Fruit fly (Drosophila melanogaster) whole organism, embryonic: ENCODE data around the gene Lztr1.
A peak's percentile ranks its signal among the peaks of the same experiment; 100 is the strongest.

Experiments
- Antp ChIP-seq: fragments of 200-800 bp; sonication (Bioruptor generic); optimal IDR thresholded peaks from 3 replicates; lab custom pipeline; 2016; ENCODE audit warnings: missing biosample characterization, missing genetic modification characterization
- Atf3 ChIP-seq: fragments of 200-800 bp; sonication (Bioruptor generic); optimal IDR thresholded peaks from 3 replicates; lab custom pipeline; 2016; ENCODE audit warnings: missing biosample characterization, missing genetic modification characterization
- Bteb2 ChIP-seq: fragments of 200-800 bp; sonication (Bioruptor generic); optimal IDR thresholded peaks from 2 replicates; lab custom pipeline; 2016; ENCODE audit warnings: missing biosample characterization, missing genetic modification characterization
- CG10147 ChIP-seq: fragments of 200-800 bp; sonication (Bioruptor generic); optimal IDR thresholded peaks from 2 replicates; lab custom pipeline; 2019; ENCODE audit warnings: missing biosample characterization, mild to moderate bottlenecking, missing genetic modification characterization, moderate library complexity
- CG10274 ChIP-seq: fragments of 200-800 bp; sonication (Bioruptor generic); optimal IDR thresholded peaks from 3 replicates; lab custom pipeline; 2017; ENCODE audit warnings: missing biosample characterization, mild to moderate bottlenecking, missing genetic modification characterization
- CG10979 ChIP-seq: fragments of 200-800 bp; sonication (Bioruptor generic); optimal IDR thresholded peaks from 2 replicates; lab custom pipeline; 2018; ENCODE audit warnings: missing biosample characterization, mild to moderate bottlenecking, missing genetic modification characterization, moderate library complexity
- CG11696 ChIP-seq: fragments of 200-800 bp; sonication (Bioruptor generic); IDR thresholded peaks from 2 replicates; pipeline ENCODE4 v1.3.6; 2022; ENCODE audit warnings: missing biosample characterization, missing genetic modification characterization
- CG14710 ChIP-seq: fragments of 200-800 bp; sonication (Bioruptor generic); optimal IDR thresholded peaks from 3 replicates; lab custom pipeline; 2019; ENCODE audit warnings: missing biosample characterization, mild to moderate bottlenecking, missing genetic modification characterization, moderate library complexity
- CG16863 ChIP-seq: fragments of 200-800 bp; sonication (Bioruptor generic); optimal IDR thresholded peaks from 3 replicates; lab custom pipeline; 2016; ENCODE audit warnings: missing biosample characterization, missing genetic modification characterization
- CG17359 ChIP-seq: fragments of 200-800 bp; sonication (Bioruptor generic); optimal IDR thresholded peaks from 3 replicates; lab custom pipeline; 2018; ENCODE audit warnings: missing biosample characterization, mild to moderate bottlenecking, missing genetic modification characterization, moderate library complexity
- CG17802 ChIP-seq: fragments of 200-800 bp; sonication (Bioruptor generic); optimal IDR thresholded peaks from 2 replicates; lab custom pipeline; 2018; ENCODE audit warnings: missing biosample characterization, mild to moderate bottlenecking, missing genetic modification characterization, moderate library complexity
- CG18619 ChIP-seq: fragments of 200-800 bp; sonication (Bioruptor generic); optimal IDR thresholded peaks from 3 replicates; lab custom pipeline; 2017; ENCODE audit warnings: missing biosample characterization, mild to moderate bottlenecking, missing genetic modification characterization
- CG3065 ChIP-seq: fragments of 200-800 bp; sonication (Bioruptor generic); optimal IDR thresholded peaks from 2 replicates; lab custom pipeline; 2016; ENCODE audit warnings: missing biosample characterization, missing genetic modification characterization
- CG6175 ChIP-seq: fragments of 200-800 bp; sonication (Bioruptor generic); IDR thresholded peaks from 3 replicates; pipeline ENCODE4 v1.3.6; 2022; ENCODE audit warnings: missing biosample characterization, missing genetic modification characterization
- CG6683 ChIP-seq: fragments of 200-800 bp; sonication (Bioruptor generic); optimal IDR thresholded peaks from 2 replicates; lab custom pipeline; 2017; ENCODE audit warnings: missing biosample characterization, mild to moderate bottlenecking, missing genetic modification characterization, missing genetic modification reagents
- CG6813 ChIP-seq: fragments of 200-800 bp; sonication (Bioruptor generic); optimal IDR thresholded peaks from 2 replicates; lab custom pipeline; 2017; ENCODE audit warnings: missing biosample characterization, missing genetic modification characterization, mild to moderate bottlenecking, moderate library complexity, missing genetic modification reagents
- CG7839 ChIP-seq: fragments of 200-800 bp; sonication (Bioruptor generic); optimal IDR thresholded peaks from 3 replicates; lab custom pipeline; 2018; ENCODE audit warnings: missing biosample characterization, mild to moderate bottlenecking, missing genetic modification characterization, moderate library complexity
- CG7987 ChIP-seq: fragments of 200-800 bp; sonication (Bioruptor generic); optimal IDR thresholded peaks from 2 replicates; lab custom pipeline; 2018; ENCODE audit warnings: missing biosample characterization, mild to moderate bottlenecking, missing genetic modification characterization, moderate library complexity
- D19B ChIP-seq: fragments of 200-800 bp; sonication (Bioruptor generic); optimal IDR thresholded peaks from 2 replicates; lab custom pipeline; 2017; ENCODE audit warnings: missing biosample characterization, mild to moderate bottlenecking, missing genetic modification characterization
- Dip3 ChIP-seq: fragments of 200-800 bp; sonication (Bioruptor generic); optimal IDR thresholded peaks from 3 replicates; lab custom pipeline; 2016; ENCODE audit warnings: missing biosample characterization, missing genetic modification characterization
- Dp ChIP-seq: fragments of 200-800 bp; sonication (Bioruptor generic); optimal IDR thresholded peaks from 2 replicates; lab custom pipeline; 2018; ENCODE audit warnings: missing biosample characterization, mild to moderate bottlenecking, missing genetic modification characterization, moderate library complexity
- Dref ChIP-seq: fragments of 200-800 bp; sonication (Bioruptor generic); IDR thresholded peaks from 2 replicates; pipeline ENCODE4 v1.3.6; 2022; ENCODE audit warnings: missing biosample characterization, missing genetic modification characterization
- Drgx ChIP-seq: fragments of 200-800 bp; sonication (Bioruptor generic); IDR thresholded peaks from 2 replicates; pipeline ENCODE4 v1.3.6; 2022; ENCODE audit warnings: missing biosample characterization, missing genetic modification characterization
- Fer3 ChIP-seq: fragments of 200-800 bp; sonication (Bioruptor generic); optimal IDR thresholded peaks from 2 replicates; lab custom pipeline; 2018; ENCODE audit warnings: missing biosample characterization, mild to moderate bottlenecking, missing genetic modification characterization, moderate library complexity
- HLHmδ ChIP-seq: fragments of 200-800 bp; sonication (Bioruptor generic); optimal IDR thresholded peaks from 2 replicates; lab custom pipeline; 2018; ENCODE audit warnings: missing biosample characterization, mild to moderate bottlenecking, missing genetic modification characterization, moderate library complexity
- HmgZ ChIP-seq: fragments of 200-800 bp; sonication (Bioruptor generic); optimal IDR thresholded peaks from 2 replicates; lab custom pipeline; 2018; ENCODE audit warnings: missing biosample characterization, mild to moderate bottlenecking, missing genetic modification characterization
- Lpt ChIP-seq: fragments of >200 bp; optimal IDR thresholded peaks from 2 replicates; lab custom pipeline; 2018; ENCODE audit warnings: missing biosample characterization, missing genetic modification characterization
- Myb ChIP-seq: fragments of 200-800 bp; sonication (Bioruptor generic); optimal IDR thresholded peaks from 2 replicates; lab custom pipeline; 2016; ENCODE audit warnings: missing biosample characterization, missing genetic modification characterization
- Neu2 ChIP-seq: fragments of 200-800 bp; sonication (Bioruptor generic); optimal IDR thresholded peaks from 3 replicates; lab custom pipeline; 2016; ENCODE audit warnings: missing biosample characterization, missing genetic modification characterization, borderline replicate concordance
- Nf-YC ChIP-seq: fragments of 200-800 bp; optimal IDR thresholded peaks from 3 replicates; lab custom pipeline; 2019; ENCODE audit warnings: missing biosample characterization, mild to moderate bottlenecking, missing genetic modification characterization, moderate library complexity
- Ptx1 ChIP-seq: fragments of 200-800 bp; sonication (Bioruptor generic); IDR thresholded peaks from 2 replicates; pipeline ENCODE4 v1.3.6; 2022; ENCODE audit warnings: missing biosample characterization, missing genetic modification characterization
- Ravus ChIP-seq: fragments of 200-800 bp; sonication (Bioruptor generic); IDR thresholded peaks from 2 replicates; pipeline ENCODE4 v1.3.6; 2022; ENCODE audit warnings: missing biosample characterization, missing genetic modification characterization
- Stat92E ChIP-seq, 3 experiments: fragments of >200 bp in 2 of 3; fragments of 200-800 bp in 1 of 3; sonication (Bioruptor generic) in 1 of 3; optimal IDR thresholded peaks; 2 replicates each; lab custom pipeline; 2017 to 2019; ENCODE audit warnings: missing biosample characterization in 3 of 3, missing genetic modification characterization in 3 of 3, mild to moderate bottlenecking in 1 of 3, moderate library complexity in 1 of 3
- Vsx1 ChIP-seq: fragments of 200-800 bp; sonication (Bioruptor generic); optimal IDR thresholded peaks from 2 replicates; lab custom pipeline; 2017; ENCODE audit warnings: missing biosample characterization, mild to moderate bottlenecking, missing genetic modification characterization, missing genetic modification reagents
- bowl ChIP-seq: fragments of 200-800 bp; sonication (Bioruptor generic); IDR thresholded peaks from 2 replicates; pipeline ENCODE4 v1.3.6; 2022; ENCODE audit warnings: missing biosample characterization, missing genetic modification characterization
- fd3F ChIP-seq: fragments of 200-800 bp; sonication (Bioruptor generic); optimal IDR thresholded peaks from 2 replicates; lab custom pipeline; 2018; ENCODE audit warnings: missing biosample characterization, mild to moderate bottlenecking, missing genetic modification characterization, moderate library complexity
- fru ChIP-seq: fragments of >200 bp; optimal IDR thresholded peaks from 2 replicates; lab custom pipeline; 2017
- hb ChIP-seq: fragments of 200-800 bp; sonication (Bioruptor generic); IDR thresholded peaks from 3 replicates; pipeline ENCODE4 v1.3.6; 2022; ENCODE audit warnings: missing biosample characterization, missing genetic modification characterization; ENCODE audit not compliant: partially characterized antibody
- hth ChIP-seq: fragments of >200 bp; optimal IDR thresholded peaks from 2 replicates; lab custom pipeline; 2017; ENCODE audit warnings: inconsistent platforms
- jigr1 ChIP-seq: fragments of 200-800 bp; sonication (Bioruptor generic); IDR thresholded peaks from 3 replicates; pipeline ENCODE4 v1.3.6; 2022; ENCODE audit warnings: missing biosample characterization, missing genetic modification characterization
- pan ChIP-seq, 4 experiments: fragments of >200 bp in 3 of 4; fragments of 200-800 bp in 1 of 4; sonication (Bioruptor generic) in 1 of 4; optimal IDR thresholded peaks in 3 of 4; IDR thresholded peaks in 1 of 4; 2 replicates each; pipeline versions ENCODE4 v1.3.6 to Lab custom; 2017 to 2022; ENCODE audit warnings: missing biosample characterization in 2 of 4, missing genetic modification characterization in 2 of 4, mixed read lengths in 1 of 4
- peb ChIP-seq: fragments of 200-800 bp; sonication (Bioruptor generic); IDR thresholded peaks from 2 replicates; pipeline ENCODE4 v1.3.6; 2022; ENCODE audit warnings: missing biosample characterization, missing genetic modification characterization
- phol ChIP-seq: fragments of 200-800 bp; sonication (Bioruptor generic); optimal IDR thresholded peaks from 3 replicates; lab custom pipeline; 2018; ENCODE audit warnings: missing biosample characterization, mild to moderate bottlenecking, missing genetic modification characterization, moderate library complexity
- pum ChIP-seq: fragments of 200-800 bp; sonication (Bioruptor generic); optimal IDR thresholded peaks from 2 replicates; lab custom pipeline; 2016; ENCODE audit warnings: missing biosample characterization, missing genetic modification characterization
- shn ChIP-seq: fragments of 200-800 bp; sonication (Bioruptor generic); optimal IDR thresholded peaks from 3 replicates; lab custom pipeline; 2016; ENCODE audit warnings: missing biosample characterization, missing genetic modification characterization
- sim ChIP-seq: fragments of 200-800 bp; sonication (Bioruptor generic); IDR thresholded peaks from 2 replicates; pipeline ENCODE4 v1.3.6; 2022; ENCODE audit warnings: missing biosample characterization, missing genetic modification characterization
- sqz ChIP-seq: fragments of 200-800 bp; sonication (Bioruptor generic); optimal IDR thresholded peaks from 3 replicates; lab custom pipeline; 2018; ENCODE audit warnings: missing biosample characterization, mild to moderate bottlenecking, missing genetic modification characterization
- unpg ChIP-seq: fragments of 200-800 bp; sonication (Bioruptor generic); optimal IDR thresholded peaks from 3 replicates; lab custom pipeline; 2018; ENCODE audit warnings: missing biosample characterization, mild to moderate bottlenecking, missing genetic modification characterization, moderate library complexity
- vfl ChIP-seq: fragments of 200-800 bp; sonication (Bioruptor generic); optimal IDR thresholded peaks from 2 replicates; lab custom pipeline; 2016; ENCODE audit warnings: missing biosample characterization, missing genetic modification characterization
- zen2 ChIP-seq: fragments of 200-800 bp; sonication (Bioruptor generic); IDR thresholded peaks from 3 replicates; pipeline ENCODE4 v1.3.6; 2022; ENCODE audit warnings: missing biosample characterization, missing genetic modification characterization; ENCODE audit not compliant: partially characterized antibody

Lztr1 gene

dm6 chrX:940580-941184, 13.3 kb upstream of the Lztr1 start, which contains the start of the genes CG3704 and mus81 (continued):
- TF ChIP-seq CG11696 (GFP tag; lab: Robert Waterston, UW) (no peak), Drgx (GFP tag; lab: Robert Waterston, UW) (no peak), Nf-YC (tag; lab: Kevin White, UChicago) (no peak), Neu2 (GFP tag; lab: Kevin White, UChicago) (no peak), Dp (GFP tag; lab: Kevin White, UChicago) (peak; percentile 75), Stat92E (GFP tag; optimal IDR thresholded peaks at IDR 0.05; lab: Kevin White, UChicago) (no peak), Fer3 (tag; lab: Kevin White, UChicago) (no peak), hth (lab: Kevin White, UChicago) (no peak), Bteb2 (no peak), jigr1 (GFP tag; lab: Robert Waterston, UW) (no peak), CG16863 (GFP tag; lab: Kevin White, UChicago) (no peak), pan (optimal IDR thresholded peaks at IDR 0.05; lab: Kevin White, UChicago) (no peak), pan (GFP tag; optimal IDR thresholded peaks at IDR 0.05 in 1 of 2, IDR thresholded peaks at IDR 0.05 in 1 of 2) (no peak), CG6175 (no peak), Vsx1 (GFP tag; lab: Kevin White, UChicago) (no peak), Myb (GFP tag; lab: Kevin White, UChicago) (peak; percentile 47), CG18619 (GFP tag; lab: Kevin White, UChicago) (no peak), CG6813 (no peak), CG3065 (GFP tag; lab: Kevin White, UChicago) (no peak), hb (GFP tag; lab: Robert Waterston, UW) (no peak), CG7987 (GFP tag; lab: Kevin White, UChicago) (no peak), D19B (GFP tag; lab: Kevin White, UChicago) (no peak), fd3F (GFP tag; lab: Kevin White, UChicago) (no peak), Ravus (GFP tag; lab: Robert Waterston, UW) (no peak), fru (lab: Kevin White, UChicago) (no peak), CG17359 (tag; lab: Kevin White, UChicago) (no peak), CG7839 (tag; lab: Kevin White, UChicago) (no peak), Dref (no peak), sqz (GFP tag; lab: Kevin White, UChicago) (no peak), CG10979 (tag; lab: Kevin White, UChicago) (no peak), Lpt (GFP tag; lab: Kevin White, UChicago) (no peak), unpg (GFP tag; lab: Kevin White, UChicago) (no peak), CG10147 (GFP tag; lab: Kevin White, UChicago) (peak; percentile 5), bowl (GFP tag; lab: Robert Waterston, UW) (no peak), CG10274 (GFP tag; lab: Kevin White, UChicago) (no peak), shn (GFP tag; lab: Kevin White, UChicago) (no peak), HmgZ (tag; lab: Kevin White, UChicago) (peak; percentile 46), CG14710 (tag; lab: Kevin White, UChicago) (peak; percentile 45), Antp (GFP tag; lab: Kevin White, UChicago) (no peak), Dip3 (no peak), CG17802 (tag; lab: Kevin White, UChicago) (no peak), phol (peak; percentile 70), HLHmδ (GFP tag; lab: Kevin White, UChicago) (no peak), peb (GFP tag; lab: Robert Waterston, UW) (no peak), vfl (GFP tag; lab: Kevin White, UChicago) (no peak), Ptx1 (no peak), pum (GFP tag; lab: Kevin White, UChicago) (no peak), sim (no peak), CG6683 (no peak), zen2 (GFP tag; lab: Robert Waterston, UW) (no peak; the same call in 2 of the 3 replicates), Atf3 (GFP tag; lab: Kevin White, UChicago) (no peak)
